Fruit fly (Drosophila melanogaster): ENCODE measurements around the gene CG9806.

CG9806 gene

dm6 chrX:10628874-10629273 lies 2.0 kb upstream of the CG9806 start (continued):
- no peak for TF ChIP-seq CG10654 (GFP tag; optimal IDR thresholded peaks at IDR 0.05)
- TF ChIP-seq trem (tag; optimal IDR thresholded peaks at IDR 0.05): no peak
- TF ChIP-seq HHEX (GFP tag; optimal IDR thresholded peaks at IDR 0.05): peak; percentile 33
- TF ChIP-seq CG1529 (GFP tag; optimal IDR thresholded peaks at IDR 0.05): no peak
- TF ChIP-seq Fer2 (tag; optimal IDR thresholded peaks at IDR 0.05): no peak
- no peak for TF ChIP-seq gsb (GFP tag; IDR thresholded peaks at IDR 0.05)
- TF ChIP-seq fd102C (GFP tag; optimal IDR thresholded peaks at IDR 0.05): no peak
- no peak for TF ChIP-seq CG2202 (tag; optimal IDR thresholded peaks at IDR 0.05)
- no peak for TF ChIP-seq Ets65A (GFP tag)
- TF ChIP-seq CG14965 (GFP tag; optimal IDR thresholded peaks at IDR 0.05; ENCODE audit: borderline replicate concordance): no peak
- TF ChIP-seq chn (GFP tag; optimal IDR thresholded peaks at IDR 0.05): peak; percentile 1
- TF ChIP-seq Oaz (GFP tag; IDR thresholded peaks at IDR 0.05): no peak
- no peak for TF ChIP-seq crc (GFP tag; optimal IDR thresholded peaks at IDR 0.05)
- peak; percentile 54 for TF ChIP-seq org-1 (GFP tag; optimal IDR thresholded peaks at IDR 0.05)
- TF ChIP-seq CG10431 (GFP tag; optimal IDR thresholded peaks at IDR 0.05): no peak
- TF ChIP-seq CG7556 (GFP tag; optimal IDR thresholded peaks at IDR 0.05): peak; percentile 82
- no peak for TF ChIP-seq HLHmδ (GFP tag; optimal IDR thresholded peaks at IDR 0.05)
- no peak for TF ChIP-seq CG10543 (GFP tag; optimal IDR thresholded peaks at IDR 0.05)
- TF ChIP-seq Sin3A (optimal IDR thresholded peaks at IDR 0.05): no peak
- no peak for TF ChIP-seq Sry-δ (GFP tag; optimal IDR thresholded peaks at IDR 0.05)
- TF ChIP-seq lov (optimal IDR thresholded peaks at IDR 0.05): no peak
- TF ChIP-seq lov (GFP tag; IDR thresholded peaks at IDR 0.05): no peak
- no peak for TF ChIP-seq ac (GFP tag; optimal IDR thresholded peaks at IDR 0.05)
- no peak for TF ChIP-seq jing (GFP tag; optimal IDR thresholded peaks at IDR 0.05)
- peak; percentile 28 for TF ChIP-seq scrt (GFP tag; optimal IDR thresholded peaks at IDR 0.05)
- no peak for TF ChIP-seq dati (GFP tag; IDR thresholded peaks at IDR 0.05)
- no peak for TF ChIP-seq hkb (optimal IDR thresholded peaks at IDR 0.05)
- 0 out of 2 replicates have a peak, but pooled peaks have one; percentile 37 for TF ChIP-seq hkb (GFP tag; IDR thresholded peaks at IDR 0.05)
- no peak for TF ChIP-seq CG43689 (GFP tag; IDR thresholded peaks at IDR 0.05)
- no peak for TF ChIP-seq CG8290 (GFP tag; optimal IDR thresholded peaks at IDR 0.05)
- TF ChIP-seq CG8290 (tag; optimal IDR thresholded peaks at IDR 0.05): no peak
- TF ChIP-seq CG8924 (tag; optimal IDR thresholded peaks at IDR 0.05): peak; percentile 47
- TF ChIP-seq Optix (GFP tag; IDR thresholded peaks at IDR 0.05): no peak
- TF ChIP-seq CG42726 (GFP tag; IDR thresholded peaks at IDR 0.05; ENCODE audit: partially characterized antibody): no peak
- TF ChIP-seq Eip74EF (GFP tag; optimal IDR thresholded peaks at IDR 0.05): peak in 1 of 2 experiments; percentile 14
- TF ChIP-seq zf30C (GFP tag; optimal IDR thresholded peaks at IDR 0.05): no peak
- no peak for TF ChIP-seq CG4730 (GFP tag; IDR thresholded peaks at IDR 0.05)
- TF ChIP-seq tup (GFP tag; optimal IDR thresholded peaks at IDR 0.05): no peak
- no peak for TF ChIP-seq Ets97D (GFP tag; optimal IDR thresholded peaks at IDR 0.05)
- TF ChIP-seq CG7271 (tag; optimal IDR thresholded peaks at IDR 0.05): no peak
- no peak for TF ChIP-seq CG11093 (GFP tag; IDR thresholded peaks at IDR 0.05)
- no peak for TF ChIP-seq ERR (GFP tag; optimal IDR thresholded peaks at IDR 0.05)
- TF ChIP-seq Taf1 (GFP tag; IDR thresholded peaks at IDR 0.05): peak; percentile 17; the same call in 1 of the 2 replicates
- TF ChIP-seq unpg (GFP tag; optimal IDR thresholded peaks at IDR 0.05): peak; percentile 51
- TF ChIP-seq chm (GFP tag; IDR thresholded peaks at IDR 0.05): no peak
- TF ChIP-seq wor (GFP tag; IDR thresholded peaks at IDR 0.05): no peak
- TF ChIP-seq Fer3 (tag; optimal IDR thresholded peaks at IDR 0.05): peak; percentile 32
- no peak for TF ChIP-seq CG34376 (GFP tag; optimal IDR thresholded peaks at IDR 0.05)
- no peak for TF ChIP-seq Nf-YA (GFP tag; IDR thresholded peaks at IDR 0.05)
- no peak for TF ChIP-seq ssp (GFP tag; IDR thresholded peaks at IDR 0.05)
- TF ChIP-seq CG10209 (GFP tag; optimal IDR thresholded peaks at IDR 0.05): peak; percentile 30
- TF ChIP-seq yki (optimal IDR thresholded peaks at IDR 0.05): no peak
- TF ChIP-seq CG34224 (GFP tag; IDR thresholded peaks at IDR 0.05; ENCODE audit: partially characterized antibody): no peak
